Worm (Caenorhabditis elegans): ENCODE results near the gene fbxb-19.

- TF ChIP-seq lin-15B (tag; optimal IDR thresholded peaks at IDR 0.05) (no peak), dmd-8 (GFP tag; IDR thresholded peaks at IDR 0.05) (no peak), nhr-237 (tag; optimal IDR thresholded peaks at IDR 0.05) (no peak), lin-39 (tag; optimal IDR thresholded peaks at IDR 0.05) (no peak), zip-11 (GFP tag; IDR thresholded peaks at IDR 0.05) (no peak), pqm-1 (tag; optimal IDR thresholded peaks at IDR 0.05) (no peak), ztf-11 (tag; optimal IDR thresholded peaks at IDR 0.05) (no peak), ceh-82 (tag; optimal IDR thresholded peaks at IDR 0.05) (no peak)
Measured at ce11 chrII:1692827-1693226, 3.8 kb upstream of the fbxb-19 start, which contains the start of gene fbxc-21.

All from whole organism, L4 larva.